Worm (Caenorhabditis elegans) whole organism, young adult: ENCODE data around the gene F22F7.8.

Experiments
- F10E7.11 ChIP-seq: sonication (generic microtip); optimal IDR thresholded peaks from 2 replicates; lab custom pipeline; 2017; ENCODE audit warnings: mild to moderate bottlenecking, missing genetic modification characterization, moderate library complexity, missing compliant biosample characterization
- F55B11.4 ChIP-seq: sonication (generic microtip); optimal IDR thresholded peaks from 2 replicates; lab custom pipeline; 2016; ENCODE audit warnings: missing compliant biosample characterization, missing genetic modification characterization, borderline replicate concordance; ENCODE audit not compliant: insufficient read depth
- T26A5.8 ChIP-seq: sonication (generic microtip); optimal IDR thresholded peaks from 2 replicates; lab custom pipeline; 2016; ENCODE audit warnings: missing genetic modification characterization, missing compliant biosample characterization
- Y95B8A.8 ChIP-seq: fragments of 200-800 bp; sonication (Bioruptor generic); IDR thresholded peaks from 2 replicates; pipeline ENCODE4 v1.3.6; 2022; ENCODE audit warnings: missing genetic modification reagents, missing genetic modification characterization, missing compliant biosample characterization
- ama-1 ChIP-seq, 3 experiments: fragments of 150-350 bp in 1 of 3; sonication (generic microtip) in 2 of 3; optimal IDR thresholded peaks; 2 replicates each; lab custom pipeline; 2014 to 2018; ENCODE audit warnings: missing biosample characterization in 2 of 3, missing genetic modification characterization in 2 of 3, missing genetic modification reagents in 2 of 3
- aptf-3 ChIP-seq: fragments of 200-800 bp; sonication (Bioruptor generic); IDR thresholded peaks from 2 replicates; pipeline ENCODE4 v1.3.6; 2022; ENCODE audit warnings: missing genetic modification characterization, missing compliant biosample characterization
- cebp-2 ChIP-seq: fragments of 200-800 bp; sonication (Bioruptor generic); IDR thresholded peaks from 2 replicates; pipeline ENCODE4 v1.3.6; 2022; ENCODE audit warnings: missing genetic modification characterization, missing compliant biosample characterization
- ceh-27 ChIP-seq: fragments of 200-800 bp; sonication (Bioruptor generic); optimal IDR thresholded peaks from 2 replicates; lab custom pipeline; 2018; ENCODE audit warnings: mild to moderate bottlenecking, missing genetic modification characterization, moderate library complexity, missing compliant biosample characterization
- efl-1 ChIP-seq: fragments of 150-350 bp; optimal IDR thresholded peaks from 2 replicates; lab custom pipeline; 2014; ENCODE audit warnings: missing biosample characterization, missing genetic modification reagents, missing genetic modification characterization

ce11 chrV:2126554-2126953 is 4.8 kb upstream of the F22F7.8 start:
- TF ChIP-seq T26A5.8 (tag; lab: Kevin White, UChicago) (no peak), efl-1 (GFP tag; lab: Kevin White, UChicago) (peak; percentile 25), F10E7.11 (no peak), ama-1 (optimal IDR thresholded peaks at IDR 0.05; lab: Kevin White, UChicago) (no peak), ama-1 (GFP tag; optimal IDR thresholded peaks at IDR 0.05; lab: Kevin White, UChicago) (no peak), F55B11.4 (tag; lab: Kevin White, UChicago) (no peak), Y95B8A.8 (GFP tag; lab: Robert Waterston, UW) (no peak), cebp-2 (no peak), aptf-3 (no peak), ceh-27 (GFP tag; lab: Kevin White, UChicago) (no peak)
